Fruit fly (Drosophila melanogaster): ENCODE measurements around the gene CkIalpha.

CkIalpha gene

dm6 chrX:12654288-12654729 is 883 bp downstream of the CkIalpha start (continued):
- peak; percentile 32 for TF ChIP-seq CG12769 (tag; optimal IDR thresholded peaks at IDR 0.05)
- no peak for TF ChIP-seq gsb (GFP tag; IDR thresholded peaks at IDR 0.05)
- TF ChIP-seq sens-2 (GFP tag; IDR thresholded peaks at IDR 0.05), result no peak
- no peak for TF ChIP-seq Antp (GFP tag; optimal IDR thresholded peaks at IDR 0.05)
- no peak for TF ChIP-seq Dip3 (GFP tag; optimal IDR thresholded peaks at IDR 0.05)
- TF ChIP-seq croc (GFP tag; conservative IDR thresholded peaks at IDR 0.05), result no peak
- TF ChIP-seq Meics (GFP tag; optimal IDR thresholded peaks at IDR 0.05), result no peak
- TF ChIP-seq sd (tag; optimal IDR thresholded peaks at IDR 0.05), result peak; percentile 95
- TF ChIP-seq CG18599 (GFP tag; optimal IDR thresholded peaks at IDR 0.05), result peak; percentile 34
- no peak for TF ChIP-seq luna (GFP tag; optimal IDR thresholded peaks at IDR 0.05)
- TF ChIP-seq Bgb (GFP tag; IDR thresholded peaks at IDR 0.05; ENCODE audit: partially characterized antibody), result peak; percentile 18; the same call in 1 of the 2 replicates
- no peak for TF ChIP-seq Dp (GFP tag; optimal IDR thresholded peaks at IDR 0.05)
- TF ChIP-seq Hr3 (GFP tag; optimal IDR thresholded peaks at IDR 0.05), result no peak
- no peak for TF ChIP-seq Poxn (GFP tag; IDR thresholded peaks at IDR 0.05)
- TF ChIP-seq ham (GFP tag; IDR thresholded peaks at IDR 0.05), result no peak
- TF ChIP-seq gcm2 (GFP tag; optimal IDR thresholded peaks at IDR 0.05), result no peak
- no peak for TF ChIP-seq NC2α (GFP tag; optimal IDR thresholded peaks at IDR 0.05)
- peak; percentile 81 for TF ChIP-seq CG6791 (GFP tag; IDR thresholded peaks at IDR 0.05; ENCODE audit: partially characterized antibody)
- peak; percentile 31; the same call in 1 of the 3 replicates for TF ChIP-seq so (GFP tag; IDR thresholded peaks at IDR 0.05)
- no peak for TF ChIP-seq CG7357 (GFP tag; IDR thresholded peaks at IDR 0.05)
- TF ChIP-seq tin (GFP tag; optimal IDR thresholded peaks at IDR 0.05), result no peak
- no peak for TF ChIP-seq CG3726 (GFP tag; IDR thresholded peaks at IDR 0.05)
- no peak for TF ChIP-seq CG4404 (GFP tag; IDR thresholded peaks at IDR 0.05)
- no peak for TF ChIP-seq Aef1 (GFP tag; IDR thresholded peaks at IDR 0.05)
- TF ChIP-seq salm (tag; optimal IDR thresholded peaks at IDR 0.05), result peak; percentile 3
- no peak for TF ChIP-seq CG4328 (GFP tag; optimal IDR thresholded peaks at IDR 0.05)
- no peak for TF ChIP-seq wor (GFP tag; IDR thresholded peaks at IDR 0.05)
- TF ChIP-seq CG10462 (GFP tag; optimal IDR thresholded peaks at IDR 0.05), result no peak
- no peak for TF ChIP-seq fd64A (GFP tag; optimal IDR thresholded peaks at IDR 0.05)
- no peak for TF ChIP-seq Usf (GFP tag; optimal IDR thresholded peaks at IDR 0.05)
- TF ChIP-seq CG6813 (GFP tag; optimal IDR thresholded peaks at IDR 0.05), result no peak
- TF ChIP-seq h (optimal IDR thresholded peaks at IDR 0.05), result no peak
- no peak for TF ChIP-seq emc (GFP tag; optimal IDR thresholded peaks at IDR 0.05)
- no peak for TF ChIP-seq Dbx (GFP tag; IDR thresholded peaks at IDR 0.05)
- peak; percentile 12 for TF ChIP-seq grau (tag; optimal IDR thresholded peaks at IDR 0.05)
- TF ChIP-seq ato (GFP tag; IDR thresholded peaks at IDR 0.05; ENCODE audit: partially characterized antibody), result peak; percentile 33; the same call in 1 of the 2 replicates
- no peak for TF ChIP-seq jing (GFP tag; optimal IDR thresholded peaks at IDR 0.05)
- no peak for TF ChIP-seq dm (GFP tag; optimal IDR thresholded peaks at IDR 0.05)
- no peak for TF ChIP-seq Fer2 (tag; optimal IDR thresholded peaks at IDR 0.05)
- no peak for TF ChIP-seq Ravus (GFP tag; IDR thresholded peaks at IDR 0.05)
- no peak for TF ChIP-seq GATAe (GFP tag; conservative IDR thresholded peaks at IDR 0.05)
- TF ChIP-seq Nf-YC (tag; optimal IDR thresholded peaks at IDR 0.05), result peak; percentile 16
- no peak for TF ChIP-seq ems (GFP tag; optimal IDR thresholded peaks at IDR 0.05)
- no peak for TF ChIP-seq CG43689 (GFP tag; IDR thresholded peaks at IDR 0.05)
- no peak for TF ChIP-seq ind (GFP tag; optimal IDR thresholded peaks at IDR 0.05)
- TF ChIP-seq CG12942 (GFP tag; optimal IDR thresholded peaks at IDR 0.05), result no peak
- no peak for TF ChIP-seq tup (GFP tag; optimal IDR thresholded peaks at IDR 0.05)
- peak; percentile 85 for TF ChIP-seq pros (GFP tag; optimal IDR thresholded peaks at IDR 0.05)
- no peak for TF ChIP-seq Ptx1 (GFP tag; IDR thresholded peaks at IDR 0.05)
- no peak for TF ChIP-seq CG11247 (GFP tag; IDR thresholded peaks at IDR 0.05)
- TF ChIP-seq CG8089 (GFP tag; optimal IDR thresholded peaks at IDR 0.05), result no peak
- TF ChIP-seq CG6683 (GFP tag; optimal IDR thresholded peaks at IDR 0.05), result no peak

Measured in whole organism, embryonic.